Fruit fly (Drosophila melanogaster) whole organism, adult: ENCODE results near the gene CG6686.

Experiments used
- CG11617 ChIP-seq: fragments of 200-800 bp; sonication (Bioruptor generic); optimal IDR thresholded peaks from 2 replicates; lab custom pipeline; 2017; ENCODE audit warnings: mild to moderate bottlenecking, missing biosample characterization, missing genetic modification reagents, missing genetic modification characterization
- CG12768 ChIP-seq: fragments of 200-800 bp; sonication (Bioruptor generic); optimal IDR thresholded peaks from 2 replicates; lab custom pipeline; 2017; ENCODE audit warnings: missing biosample characterization, missing genetic modification characterization, mild to moderate bottlenecking, moderate library complexity, missing genetic modification reagents
- CG14711 ChIP-seq: fragments of 200-800 bp; sonication (Bioruptor generic); optimal IDR thresholded peaks from 2 replicates; lab custom pipeline; 2018; ENCODE audit warnings: missing biosample characterization, mild to moderate bottlenecking, missing genetic modification characterization, moderate library complexity
- CG1620 ChIP-seq: fragments of 200-800 bp; sonication (Bioruptor generic); optimal IDR thresholded peaks from 2 replicates; lab custom pipeline; 2016; ENCODE audit warnings: missing biosample characterization, missing genetic modification characterization
- CG33017 ChIP-seq: fragments of 200-800 bp; sonication (Bioruptor generic); optimal IDR thresholded peaks from 2 replicates; lab custom pipeline; 2018; ENCODE audit warnings: missing biosample characterization, mild to moderate bottlenecking, missing genetic modification characterization, moderate library complexity
- CG5204 ChIP-seq: fragments of 200-800 bp; sonication (Bioruptor generic); optimal IDR thresholded peaks from 2 replicates; lab custom pipeline; 2016; ENCODE audit warnings: missing biosample characterization, missing genetic modification characterization
- CG7045 ChIP-seq: fragments of 200-800 bp; sonication (Bioruptor generic); optimal IDR thresholded peaks from 2 replicates; lab custom pipeline; 2017; ENCODE audit warnings: missing biosample characterization, mild to moderate bottlenecking, missing genetic modification characterization
- CG7101 ChIP-seq: fragments of 200-800 bp; sonication (Bioruptor generic); optimal IDR thresholded peaks from 2 replicates; lab custom pipeline; 2018; ENCODE audit warnings: missing biosample characterization, mild to moderate bottlenecking, missing genetic modification characterization, moderate library complexity
- Clk ChIP-seq: fragments of 200-800 bp; sonication (Bioruptor generic); optimal IDR thresholded peaks from 2 replicates; lab custom pipeline; 2017; ENCODE audit warnings: missing biosample characterization, missing genetic modification characterization
- Crg-1 ChIP-seq: fragments of 200-800 bp; sonication (Bioruptor generic); optimal IDR thresholded peaks from 2 replicates; lab custom pipeline; 2016; ENCODE audit warnings: missing biosample characterization, missing genetic modification characterization
- Hr96 ChIP-seq: fragments of 200-800 bp; sonication (Bioruptor generic); optimal IDR thresholded peaks from 2 replicates; lab custom pipeline; 2016; ENCODE audit warnings: missing biosample characterization, missing genetic modification characterization
- Mnt ChIP-seq: fragments of 200-800 bp; sonication (Bioruptor generic); optimal IDR thresholded peaks from 2 replicates; lab custom pipeline; 2016; ENCODE audit warnings: missing biosample characterization, mild to moderate bottlenecking, missing genetic modification characterization
- bab1 ChIP-seq: fragments of 200-800 bp; sonication (Bioruptor generic); optimal IDR thresholded peaks from 3 replicates; lab custom pipeline; 2019; ENCODE audit warnings: missing biosample characterization, mild to moderate bottlenecking, missing genetic modification characterization, moderate library complexity
- cic ChIP-seq: fragments of 200-800 bp; sonication (Bioruptor generic); optimal IDR thresholded peaks from 2 replicates; lab custom pipeline; 2017; ENCODE audit warnings: missing biosample characterization, mild to moderate bottlenecking, missing genetic modification characterization, moderate library complexity
- cnc ChIP-seq, 2 experiments: fragments of >200 bp; optimal IDR thresholded peaks; 2 replicates each; lab custom pipeline; 2017
- kay ChIP-seq: fragments of 200-800 bp; sonication (Bioruptor generic); peaks from one replicate; lab custom pipeline; 2016; ENCODE audit warnings: missing biosample characterization, missing genetic modification characterization, borderline replicate concordance
- ovo ChIP-seq: fragments of 200-800 bp; sonication (Bioruptor generic); optimal IDR thresholded peaks from 2 replicates; lab custom pipeline; 2016; ENCODE audit warnings: missing biosample characterization, missing genetic modification characterization
- pad ChIP-seq: fragments of 200-800 bp; sonication (Bioruptor generic); optimal IDR thresholded peaks from 3 replicates; lab custom pipeline; 2017; ENCODE audit warnings: missing biosample characterization, missing genetic modification characterization, mild to moderate bottlenecking, moderate library complexity, missing genetic modification reagents
- tj ChIP-seq: fragments of 200-800 bp; sonication (Bioruptor generic); optimal IDR thresholded peaks from 3 replicates; lab custom pipeline; 2017; ENCODE audit warnings: missing biosample characterization, mild to moderate bottlenecking, missing genetic modification characterization, moderate library complexity
- toe ChIP-seq: fragments of 200-800 bp; sonication (Bioruptor generic); optimal IDR thresholded peaks from 2 replicates; lab custom pipeline; 2016; ENCODE audit warnings: missing biosample characterization, missing genetic modification characterization

The CG6686 gene

DNA sequence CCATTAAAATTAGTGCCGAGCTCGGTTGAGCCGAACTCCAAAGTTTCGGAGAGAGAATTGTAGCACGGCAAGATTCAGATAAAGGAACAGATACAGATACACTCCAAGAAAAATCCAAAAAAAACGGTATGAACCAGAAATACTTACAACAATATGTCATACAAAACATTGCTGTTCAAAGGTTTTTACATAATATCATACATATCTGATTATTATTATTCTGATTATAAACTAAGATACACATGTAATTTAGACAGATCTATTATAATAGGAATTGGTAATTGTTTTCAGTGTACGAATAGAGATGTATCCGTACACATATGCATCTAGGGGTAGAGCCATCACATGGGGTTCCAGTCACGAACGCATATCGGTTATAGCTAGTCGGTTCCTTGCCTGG, 7.8 kb downstream of the CG6686 start:
- TF ChIP-seq Mnt (GFP tag; lab: Kevin White, UChicago) (no peak), cnc (optimal IDR thresholded peaks at IDR 0.05; lab: Kevin White, UChicago) (no peak), toe (no peak), CG1620 (GFP tag; lab: Kevin White, UChicago) (no peak), CG11617 (no peak), tj (GFP tag; lab: Kevin White, UChicago) (no peak), ovo (GFP tag; lab: Kevin White, UChicago) (no peak), CG12768 (GFP tag; lab: Kevin White, UChicago) (no peak), Clk (no peak), kay (no peak)

DNA sequence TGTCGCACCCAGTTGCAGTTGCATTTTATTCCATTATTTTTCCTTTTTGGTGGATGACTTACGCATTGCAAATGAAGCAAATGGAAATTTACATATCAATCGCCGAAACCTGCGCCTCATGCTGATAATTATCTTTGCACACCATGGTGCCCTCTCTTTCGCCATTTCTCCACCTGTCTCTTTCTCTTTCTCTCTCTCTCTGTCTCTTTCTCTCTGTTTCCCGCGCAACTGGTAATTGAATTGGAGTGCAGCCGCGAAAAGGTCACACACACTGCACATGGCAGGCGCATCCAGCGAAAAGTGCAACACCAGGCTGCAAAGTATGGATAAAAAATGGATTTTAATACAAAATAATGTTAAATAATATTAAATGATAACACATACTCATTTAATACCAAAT, 10.1 kb downstream of the CG6686 start:
- TF ChIP-seq ovo (GFP tag; lab: Kevin White, UChicago) = no peak
- TF ChIP-seq cnc (optimal IDR thresholded peaks at IDR 0.05; lab: Kevin White, UChicago) = no peak
- TF ChIP-seq CG1620 (GFP tag; lab: Kevin White, UChicago) = no peak
- no peak for TF ChIP-seq cic (GFP tag; lab: Kevin White, UChicago)
- TF ChIP-seq Clk = no peak
- TF ChIP-seq pad = no peak
- no peak for TF ChIP-seq CG7045
- no peak for TF ChIP-seq Mnt (GFP tag; lab: Kevin White, UChicago)
- no peak for TF ChIP-seq kay
- no peak for TF ChIP-seq CG5204 (GFP tag; lab: Kevin White, UChicago)
- TF ChIP-seq CG11617 = no peak
- no peak for TF ChIP-seq toe
- TF ChIP-seq CG7101 (tag; lab: Kevin White, UChicago) = no peak
- TF ChIP-seq bab1 (GFP tag; lab: Kevin White, UChicago) = no peak
- no peak for TF ChIP-seq CG33017 (tag; lab: Kevin White, UChicago)
- TF ChIP-seq CG14711 = no peak

DNA sequence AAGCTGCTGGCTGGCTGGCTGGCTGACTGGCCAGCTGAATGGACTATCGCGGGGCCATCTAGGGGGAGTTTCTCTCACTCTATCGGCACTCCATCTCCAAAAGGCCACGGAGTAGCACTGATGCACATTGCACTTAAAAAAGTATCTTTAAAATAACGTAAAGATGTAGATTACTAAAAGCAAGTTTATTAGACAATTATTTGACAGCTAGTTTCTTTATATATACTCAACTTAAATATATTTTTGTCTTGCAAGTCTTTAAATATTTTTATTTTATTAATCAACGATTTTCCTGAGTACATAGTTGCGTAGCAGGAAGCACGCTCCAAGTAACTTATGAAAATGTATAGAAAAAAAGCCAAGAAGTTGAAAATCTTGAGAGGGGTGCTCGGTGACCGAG, 10.9 kb downstream of the CG6686 start:
- TF ChIP-seq CG14711 = no peak
- no peak for TF ChIP-seq kay
- TF ChIP-seq CG7045 = no peak
- TF ChIP-seq bab1 (GFP tag; lab: Kevin White, UChicago) = no peak

- TF ChIP-seq ovo (GFP tag; lab: Kevin White, UChicago) (no peak), CG12768 (GFP tag; lab: Kevin White, UChicago) (no peak), CG33017 (tag; lab: Kevin White, UChicago) (no peak), tj (GFP tag; lab: Kevin White, UChicago) (no peak), cic (GFP tag; lab: Kevin White, UChicago) (no peak), CG14711 (no peak), CG7101 (tag; lab: Kevin White, UChicago) (no peak), Mnt (GFP tag; lab: Kevin White, UChicago) (no peak), Clk (no peak)
Observed at dm6 chr2L:11973145-11973738, 14.6 kb downstream of the CG6686 start.

DNA sequence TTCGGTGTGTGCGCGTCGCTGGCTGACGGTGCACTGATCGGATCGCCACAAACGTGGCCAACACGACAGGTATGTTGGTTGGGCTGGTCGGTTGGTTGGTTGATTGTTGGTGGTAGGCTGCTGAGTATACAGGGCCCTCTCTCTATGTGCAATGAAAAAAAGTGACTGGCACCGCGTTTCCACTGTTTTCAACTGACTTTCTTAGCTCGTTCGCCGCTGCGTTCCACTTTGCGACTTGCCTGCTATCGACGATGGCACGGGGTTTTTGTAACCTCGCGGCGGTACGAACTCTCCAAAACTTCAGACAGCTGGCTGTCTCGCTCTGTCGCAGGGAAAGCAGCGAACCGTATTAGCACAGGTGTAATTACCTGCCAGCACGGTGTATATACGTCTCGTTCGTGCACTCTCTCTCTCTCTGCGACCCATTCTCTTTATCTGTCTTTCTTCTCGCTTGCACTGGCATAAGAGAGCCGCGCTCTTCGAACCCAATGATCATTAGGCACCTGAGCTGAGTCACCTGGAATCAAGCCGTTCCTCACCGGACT, 16.9 kb downstream of the CG6686 start:
- peak; percentile 64 for TF ChIP-seq Mnt (GFP tag; lab: Kevin White, UChicago)
- TF ChIP-seq tj (GFP tag; lab: Kevin White, UChicago) = peak; percentile 66
- TF ChIP-seq CG7101 (tag; lab: Kevin White, UChicago) = peak; percentile 11
- no peak for TF ChIP-seq CG1620 (GFP tag; lab: Kevin White, UChicago)
- TF ChIP-seq pad = peak; percentile 75
- no peak for TF ChIP-seq toe
- TF ChIP-seq Hr96 (GFP tag; lab: Kevin White, UChicago) = no peak
- TF ChIP-seq cnc (optimal IDR thresholded peaks at IDR 0.05; lab: Kevin White, UChicago) = no peak
- TF ChIP-seq Clk = no peak
- peak; percentile 45 for TF ChIP-seq CG33017 (tag; lab: Kevin White, UChicago)
- no peak for TF ChIP-seq CG14711
- TF ChIP-seq bab1 (GFP tag; lab: Kevin White, UChicago) = peak; percentile 22
- TF ChIP-seq kay = peak; percentile 88
- peak; percentile 8 for TF ChIP-seq cic (GFP tag; lab: Kevin White, UChicago)
- TF ChIP-seq CG5204 (GFP tag; lab: Kevin White, UChicago) = no peak
- TF ChIP-seq CG11617 = peak; percentile 7
- TF ChIP-seq ovo (GFP tag; lab: Kevin White, UChicago) = peak; percentile 9
- no peak for TF ChIP-seq Crg-1 (GFP tag; lab: Kevin White, UChicago)
- TF ChIP-seq CG12768 (GFP tag; lab: Kevin White, UChicago) = no peak
- no peak for TF ChIP-seq CG7045

DNA sequence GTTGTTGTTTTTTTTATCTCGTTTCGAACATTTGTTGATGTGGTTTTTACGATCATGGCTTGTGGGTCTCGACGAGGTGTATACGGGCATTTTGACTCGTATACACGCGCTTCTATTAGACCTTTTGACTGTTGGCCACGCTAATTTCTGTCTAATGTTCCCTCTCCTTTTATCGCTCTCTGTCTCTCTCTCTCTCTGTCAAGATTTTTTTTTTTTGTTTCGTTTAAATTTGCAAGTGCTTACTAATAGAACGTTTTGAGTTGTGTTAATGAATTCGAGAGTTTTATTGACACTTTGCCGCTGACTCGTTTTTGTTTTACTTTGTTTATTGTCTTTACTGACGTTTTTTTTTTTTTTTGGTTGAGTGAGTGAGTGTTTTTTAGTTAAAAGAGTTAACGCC, 17.5 kb downstream of the CG6686 start:
- TF ChIP-seq CG14711 (no peak), CG11617 (no peak), kay (peak; percentile 94), pad (no peak)

dm6 chr2L:11969424-11969823, 18.4 kb downstream of the CG6686 start:
- no peak for TF ChIP-seq pad
- TF ChIP-seq cic (GFP tag; lab: Kevin White, UChicago) = no peak
- no peak for TF ChIP-seq cnc (optimal IDR thresholded peaks at IDR 0.05; lab: Kevin White, UChicago)
- no peak for TF ChIP-seq Mnt (GFP tag; lab: Kevin White, UChicago)
- no peak for TF ChIP-seq CG14711
- TF ChIP-seq Hr96 (GFP tag; lab: Kevin White, UChicago) = no peak
- TF ChIP-seq CG12768 (GFP tag; lab: Kevin White, UChicago) = no peak
- no peak for TF ChIP-seq ovo (GFP tag; lab: Kevin White, UChicago)
- no peak for TF ChIP-seq CG7101 (tag; lab: Kevin White, UChicago)
- no peak for TF ChIP-seq CG7045
- TF ChIP-seq kay = no peak
- TF ChIP-seq tj (GFP tag; lab: Kevin White, UChicago) = no peak
- no peak for TF ChIP-seq CG11617
- TF ChIP-seq CG1620 (GFP tag; lab: Kevin White, UChicago) = no peak
- TF ChIP-seq Clk = no peak
